Fruit fly (Drosophila melanogaster) whole organism, embryonic: ENCODE data around the gene CG31988.

Experiments
- Atf3 ChIP-seq: fragments of 200-800 bp; sonication (Bioruptor generic); optimal IDR thresholded peaks from 3 replicates; lab custom pipeline; 2016; ENCODE audit warnings: missing biosample characterization, missing genetic modification characterization
- Atf6 ChIP-seq: fragments of 200-800 bp; sonication (Bioruptor generic); IDR thresholded peaks from 2 replicates; pipeline ENCODE4 v1.3.6; 2022; ENCODE audit warnings: missing biosample characterization, missing genetic modification characterization
- CG10654 ChIP-seq: fragments of 200-800 bp; sonication (Bioruptor generic); optimal IDR thresholded peaks from 2 replicates; lab custom pipeline; 2016; ENCODE audit warnings: missing biosample characterization, missing genetic modification characterization
- CG12071 ChIP-seq: fragments of 200-800 bp; sonication (Bioruptor generic); optimal IDR thresholded peaks from 3 replicates; lab custom pipeline; 2018; ENCODE audit warnings: missing biosample characterization, mild to moderate bottlenecking, missing genetic modification characterization
- CG12155 ChIP-seq: fragments of 200-800 bp; sonication (Bioruptor generic); optimal IDR thresholded peaks from 3 replicates; lab custom pipeline; 2016; ENCODE audit warnings: missing biosample characterization, missing genetic modification characterization
- CG13287 ChIP-seq: fragments of 200-800 bp; sonication (Bioruptor generic); IDR thresholded peaks from 2 replicates; pipeline ENCODE4 v1.3.6; 2022; ENCODE audit warnings: missing biosample characterization, missing genetic modification characterization; ENCODE audit not compliant: partially characterized antibody
- CG13424 ChIP-seq: fragments of 200-800 bp; sonication (Bioruptor generic); optimal IDR thresholded peaks from 2 replicates; lab custom pipeline; 2019; ENCODE audit warnings: missing biosample characterization, mild to moderate bottlenecking, missing genetic modification characterization, moderate library complexity
- CG13775 ChIP-seq: fragments of 200-800 bp; sonication (Bioruptor generic); optimal IDR thresholded peaks from 3 replicates; lab custom pipeline; 2017; ENCODE audit warnings: missing biosample characterization, mild to moderate bottlenecking, missing genetic modification characterization
- CG14050 ChIP-seq: fragments of 200-800 bp; sonication (Bioruptor generic); IDR thresholded peaks from 3 replicates; pipeline ENCODE4 v1.3.6; 2022; ENCODE audit warnings: missing biosample characterization, missing genetic modification characterization
- CG15601 ChIP-seq: fragments of 200-800 bp; sonication (Bioruptor generic); optimal IDR thresholded peaks from 3 replicates; lab custom pipeline; 2019; ENCODE audit warnings: missing biosample characterization, mild to moderate bottlenecking, missing genetic modification characterization, moderate library complexity
- CG18599 ChIP-seq: fragments of 200-800 bp; sonication (Bioruptor generic); optimal IDR thresholded peaks from 3 replicates; lab custom pipeline; 2017; ENCODE audit warnings: missing biosample characterization, missing genetic modification characterization, mild to moderate bottlenecking, moderate library complexity, missing genetic modification reagents
- CG2678 ChIP-seq: fragments of 200-800 bp; sonication (Bioruptor generic); optimal IDR thresholded peaks from 3 replicates; lab custom pipeline; 2019; ENCODE audit warnings: missing biosample characterization, mild to moderate bottlenecking, missing genetic modification characterization, moderate library complexity
- CG2889 ChIP-seq: fragments of 200-800 bp; sonication (Bioruptor generic); IDR thresholded peaks from 3 replicates; pipeline ENCODE4 v1.3.6; 2022; ENCODE audit warnings: missing biosample characterization, missing genetic modification characterization
- CG32772 ChIP-seq: fragments of 200-800 bp; sonication (Bioruptor generic); IDR thresholded peaks from 2 replicates; pipeline ENCODE4 v1.3.6; 2022; ENCODE audit warnings: missing biosample characterization, missing genetic modification characterization
- CG3847 ChIP-seq: fragments of 200-800 bp; sonication (Bioruptor generic); IDR thresholded peaks from 2 replicates; pipeline ENCODE4 v1.3.6; 2022; ENCODE audit warnings: missing biosample characterization, missing genetic modification characterization
- CG4424 ChIP-seq: fragments of 200-800 bp; sonication (Bioruptor generic); optimal IDR thresholded peaks from 3 replicates; lab custom pipeline; 2016; ENCODE audit warnings: missing biosample characterization, missing genetic modification characterization
- CG7839 ChIP-seq: fragments of 200-800 bp; sonication (Bioruptor generic); optimal IDR thresholded peaks from 3 replicates; lab custom pipeline; 2018; ENCODE audit warnings: missing biosample characterization, mild to moderate bottlenecking, missing genetic modification characterization, moderate library complexity
- CG8290 ChIP-seq, 3 experiments: fragments of 200-800 bp; sonication (Bioruptor generic); optimal IDR thresholded peaks; 2 replicates each; lab custom pipeline; 2016 to 2019; ENCODE audit warnings: missing biosample characterization in 3 of 3, missing genetic modification characterization in 3 of 3, mild to moderate bottlenecking in 2 of 3, moderate library complexity in 1 of 3
- CG8765 ChIP-seq: fragments of 200-800 bp; sonication (Bioruptor generic); IDR thresholded peaks from 2 replicates; pipeline ENCODE4 v1.3.6; 2022; ENCODE audit warnings: missing biosample characterization, missing genetic modification characterization
- CG8924 ChIP-seq: fragments of 200-800 bp; optimal IDR thresholded peaks from 3 replicates; lab custom pipeline; 2019; ENCODE audit warnings: missing biosample characterization, mild to moderate bottlenecking, missing genetic modification characterization, moderate library complexity
- CG9609 ChIP-seq: fragments of 200-800 bp; sonication (Bioruptor generic); optimal IDR thresholded peaks from 3 replicates; lab custom pipeline; 2016; ENCODE audit warnings: missing biosample characterization, missing genetic modification characterization
- Dbx ChIP-seq: fragments of 200-800 bp; sonication (Bioruptor generic); IDR thresholded peaks from 3 replicates; pipeline ENCODE4 v1.3.6; 2022; ENCODE audit warnings: missing biosample characterization, missing genetic modification characterization
- Elba2 ChIP-seq: fragments of 200-800 bp; sonication (Bioruptor generic); optimal IDR thresholded peaks from 3 replicates; lab custom pipeline; 2016; ENCODE audit warnings: missing biosample characterization, missing genetic modification characterization
- Ets65A ChIP-seq: fragments of 200-800 bp; sonication (Bioruptor generic); peaks from one replicate; lab custom pipeline; 2016; ENCODE audit warnings: missing biosample characterization, missing genetic modification characterization
- HLH54F ChIP-seq: fragments of 200-800 bp; sonication (Bioruptor generic); optimal IDR thresholded peaks from 3 replicates; lab custom pipeline; 2016; ENCODE audit warnings: missing biosample characterization, missing genetic modification characterization
- Max ChIP-seq: fragments of 200-800 bp; sonication (Bioruptor generic); optimal IDR thresholded peaks from 2 replicates; lab custom pipeline; 2016; ENCODE audit warnings: missing biosample characterization, mild to moderate bottlenecking, missing genetic modification characterization
- NC2α ChIP-seq: fragments of 200-800 bp; sonication (Bioruptor generic); optimal IDR thresholded peaks from 2 replicates; lab custom pipeline; 2016; ENCODE audit warnings: missing biosample characterization, missing genetic modification characterization
- NC2β ChIP-seq: fragments of 200-800 bp; sonication (Bioruptor generic); optimal IDR thresholded peaks from 2 replicates; lab custom pipeline; 2016; ENCODE audit warnings: missing biosample characterization, missing genetic modification characterization
- Poxn ChIP-seq: fragments of 200-800 bp; sonication (Bioruptor generic); IDR thresholded peaks from 2 replicates; pipeline ENCODE4 v1.3.6; 2022; ENCODE audit warnings: missing biosample characterization, missing genetic modification characterization
- Ptx1 ChIP-seq: fragments of 200-800 bp; sonication (Bioruptor generic); IDR thresholded peaks from 2 replicates; pipeline ENCODE4 v1.3.6; 2022; ENCODE audit warnings: missing biosample characterization, missing genetic modification characterization
- Side ChIP-seq: fragments of 200-800 bp; sonication (Bioruptor generic); optimal IDR thresholded peaks from 2 replicates; lab custom pipeline; 2016; ENCODE audit warnings: missing biosample characterization, missing genetic modification characterization
- Sry-δ ChIP-seq: fragments of 200-800 bp; sonication (Bioruptor generic); optimal IDR thresholded peaks from 2 replicates; lab custom pipeline; 2016; ENCODE audit warnings: missing biosample characterization, missing genetic modification characterization
- bab2 ChIP-seq: fragments of 200-800 bp; sonication (Bioruptor generic); optimal IDR thresholded peaks from 2 replicates; lab custom pipeline; 2016; ENCODE audit warnings: missing biosample characterization, missing genetic modification characterization
- bcd ChIP-seq: fragments of 200-800 bp; sonication (Bioruptor generic); optimal IDR thresholded peaks from 2 replicates; lab custom pipeline; 2017; ENCODE audit warnings: missing biosample characterization, mild to moderate bottlenecking, missing genetic modification characterization
- danr ChIP-seq: fragments of 200-800 bp; sonication (Bioruptor generic); IDR thresholded peaks from 2 replicates; pipeline ENCODE4 v1.3.6; 2022; ENCODE audit warnings: missing biosample characterization, missing genetic modification characterization
- ems ChIP-seq: fragments of 200-800 bp; sonication (Bioruptor generic); optimal IDR thresholded peaks from 3 replicates; lab custom pipeline; 2016; ENCODE audit warnings: missing biosample characterization, missing genetic modification characterization
- en ChIP-seq: fragments of 200-800 bp; sonication (Bioruptor generic); optimal IDR thresholded peaks from 2 replicates; lab custom pipeline; 2016; ENCODE audit warnings: missing biosample characterization, missing genetic modification characterization
- nerfin-2 ChIP-seq: fragments of 200-800 bp; sonication (Bioruptor generic); IDR thresholded peaks from 2 replicates; pipeline ENCODE4 v1.3.6; 2022; ENCODE audit warnings: missing biosample characterization, missing genetic modification characterization; ENCODE audit not compliant: partially characterized antibody
- onecut ChIP-seq: fragments of 200-800 bp; sonication (Bioruptor generic); IDR thresholded peaks from 2 replicates; pipeline ENCODE4 v1.3.6; 2022; ENCODE audit warnings: missing biosample characterization, missing genetic modification characterization
- pan ChIP-seq, 4 experiments: fragments of >200 bp in 3 of 4; fragments of 200-800 bp in 1 of 4; sonication (Bioruptor generic) in 1 of 4; optimal IDR thresholded peaks in 3 of 4; IDR thresholded peaks in 1 of 4; 2 replicates each; pipeline versions ENCODE4 v1.3.6 to Lab custom; 2017 to 2022; ENCODE audit warnings: missing biosample characterization in 2 of 4, missing genetic modification characterization in 2 of 4, mixed read lengths in 1 of 4
- pfk ChIP-seq: fragments of 200-800 bp; sonication (Bioruptor generic); optimal IDR thresholded peaks from 2 replicates; lab custom pipeline; 2018; ENCODE audit warnings: missing biosample characterization, mild to moderate bottlenecking, missing genetic modification characterization, moderate library complexity
- phol ChIP-seq: fragments of 200-800 bp; sonication (Bioruptor generic); optimal IDR thresholded peaks from 3 replicates; lab custom pipeline; 2018; ENCODE audit warnings: missing biosample characterization, mild to moderate bottlenecking, missing genetic modification characterization, moderate library complexity
- ranshi ChIP-seq: fragments of 200-800 bp; sonication (Bioruptor generic); IDR thresholded peaks from 2 replicates; pipeline ENCODE4 v1.3.6; 2022; ENCODE audit warnings: missing biosample characterization, missing genetic modification characterization
- rib ChIP-seq: fragments of 200-800 bp; sonication (Bioruptor generic); IDR thresholded peaks from 2 replicates; pipeline ENCODE4 v1.3.6; 2022; ENCODE audit warnings: missing biosample characterization, missing genetic modification characterization
- row ChIP-seq: fragments of 200-800 bp; sonication (Bioruptor generic); IDR thresholded peaks from 3 replicates; pipeline ENCODE4 v1.3.6; 2022; ENCODE audit warnings: missing biosample characterization, missing genetic modification characterization
- so ChIP-seq: fragments of 200-800 bp; sonication (Bioruptor generic); IDR thresholded peaks from 3 replicates; pipeline ENCODE4 v1.3.6; 2022; ENCODE audit warnings: missing biosample characterization, missing genetic modification characterization
- sr ChIP-seq: fragments of 200-800 bp; sonication (Bioruptor generic); IDR thresholded peaks from 3 replicates; pipeline ENCODE4 v1.3.6; 2022; ENCODE audit warnings: missing biosample characterization, missing genetic modification characterization
- tx ChIP-seq: fragments of 200-800 bp; sonication (Bioruptor generic); optimal IDR thresholded peaks from 2 replicates; lab custom pipeline; 2016; ENCODE audit warnings: missing biosample characterization, missing genetic modification characterization
- vfl ChIP-seq: fragments of 200-800 bp; sonication (Bioruptor generic); optimal IDR thresholded peaks from 2 replicates; lab custom pipeline; 2016; ENCODE audit warnings: missing biosample characterization, missing genetic modification characterization
- zen ChIP-seq: fragments of 200-800 bp; sonication (Bioruptor generic); optimal IDR thresholded peaks from 3 replicates; lab custom pipeline; 2018; ENCODE audit warnings: missing biosample characterization, mild to moderate bottlenecking, missing genetic modification characterization, moderate library complexity

Gene CG31988

DNA sequence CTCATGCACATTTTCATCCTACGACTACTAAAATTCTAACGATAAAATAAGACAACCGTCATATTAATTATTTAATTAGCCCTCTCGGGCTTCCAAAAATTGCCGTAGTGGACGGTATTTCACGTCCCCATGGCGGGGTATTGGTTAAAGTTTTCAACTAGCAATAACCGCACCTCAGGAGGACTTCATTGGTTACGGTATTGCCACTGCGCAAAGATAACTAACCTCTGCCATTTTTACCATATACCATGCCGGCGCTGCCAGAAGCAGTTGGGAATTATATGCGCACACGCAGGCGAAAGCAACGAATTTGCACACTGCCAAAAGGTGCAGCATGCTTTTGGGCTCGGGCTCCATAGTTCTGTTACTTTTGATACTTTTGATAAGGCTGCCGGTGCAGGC is 12.4 kb upstream of the CG31988 start (continued):
- TF ChIP-seq CG8290 (GFP tag; optimal IDR thresholded peaks at IDR 0.05; lab: Kevin White, UChicago) (peak; percentile 45), CG8290 (tag; optimal IDR thresholded peaks at IDR 0.05; lab: Kevin White, UChicago) (peak in 1 of 2 experiments; percentile 79), rib (peak; percentile 70; the same call in 1 of the 2 replicates), HLH54F (GFP tag; lab: Kevin White, UChicago) (peak; percentile 60), Dbx (GFP tag; lab: Robert Waterston, UW) (peak; percentile 55), Ptx1 (GFP tag; lab: Robert Waterston, UW) (0 out of 2 replicates have a peak, but pooled peaks have one; percentile 27), ems (GFP tag; lab: Kevin White, UChicago) (peak; percentile 48), Side (GFP tag; lab: Kevin White, UChicago) (no peak), bab2 (peak; percentile 26), Max (GFP tag; lab: Kevin White, UChicago) (no peak), ranshi (GFP tag; lab: Robert Waterston, UW) (no peak), CG10654 (GFP tag; lab: Kevin White, UChicago) (peak; percentile 12), CG13287 (peak; percentile 44; the same call in 1 of the 2 replicates), en (GFP tag; lab: Kevin White, UChicago) (no peak), pan (optimal IDR thresholded peaks at IDR 0.05; lab: Kevin White, UChicago) (no peak), pan (GFP tag; optimal IDR thresholded peaks at IDR 0.05 in 1 of 2, IDR thresholded peaks at IDR 0.05 in 1 of 2) (peak in 1 of 2 experiments; percentile 36), Atf3 (GFP tag; lab: Kevin White, UChicago) (peak; percentile 3), CG8924 (tag; lab: Kevin White, UChicago) (peak; percentile 39), vfl (GFP tag; lab: Kevin White, UChicago) (peak; percentile 3), so (0 out of 3 replicates have a peak, but pooled peaks have one; percentile 33), CG15601 (peak; percentile 19), CG2889 (GFP tag; lab: Robert Waterston, UW) (0 out of 3 replicates have a peak, but pooled peaks have one; percentile 36), CG13775 (GFP tag; lab: Kevin White, UChicago) (peak; percentile 13), Poxn (no peak), pfk (GFP tag; lab: Kevin White, UChicago) (peak; percentile 28), zen (peak; percentile 62), tx (GFP tag; lab: Kevin White, UChicago) (peak; percentile 15), CG4424 (GFP tag; lab: Kevin White, UChicago) (peak; percentile 2), CG12155 (GFP tag; lab: Kevin White, UChicago) (peak; percentile 32), NC2β (GFP tag; lab: Kevin White, UChicago) (peak; percentile 56), nerfin-2 (GFP tag; lab: Robert Waterston, UW) (peak; percentile 21; the same call in 1 of the 2 replicates), CG12071 (no peak), danr (no peak), CG7839 (tag; lab: Kevin White, UChicago) (peak; percentile 50), CG3847 (GFP tag; lab: Robert Waterston, UW) (peak; percentile 42; the same call in 1 of the 2 replicates), sr (GFP tag; lab: Robert Waterston, UW) (no peak), Elba2 (peak; percentile 37), onecut (GFP tag; lab: Robert Waterston, UW) (peak; percentile 47), Sry-δ (GFP tag; lab: Kevin White, UChicago) (peak; percentile 17), NC2α (GFP tag; lab: Kevin White, UChicago) (peak; percentile 23), Ets65A (GFP tag; lab: Kevin White, UChicago) (peak; percentile 89), Atf6 (GFP tag; lab: Robert Waterston, UW) (peak; percentile 27), CG13424 (tag; lab: Kevin White, UChicago) (no peak), CG14050 (GFP tag; lab: Robert Waterston, UW) (0 out of 3 replicates have a peak, but pooled peaks have one; percentile 12), phol (tag; lab: Kevin White, UChicago) (no peak), CG9609 (GFP tag; lab: Kevin White, UChicago) (no peak), CG8765 (GFP tag; lab: Robert Waterston, UW) (peak; percentile 41; the same call in 1 of the 2 replicates), CG32772 (no peak), row (GFP tag; lab: Robert Waterston, UW) (0 out of 3 replicates have a peak, but pooled peaks have one; percentile 10), bcd (peak; percentile 36), CG18599 (GFP tag; lab: Kevin White, UChicago) (peak; percentile 47), CG2678 (tag; lab: Kevin White, UChicago) (no peak)
